Worm (Caenorhabditis elegans): Measurements from ENCODE around the gene ced-3.

DNA sequence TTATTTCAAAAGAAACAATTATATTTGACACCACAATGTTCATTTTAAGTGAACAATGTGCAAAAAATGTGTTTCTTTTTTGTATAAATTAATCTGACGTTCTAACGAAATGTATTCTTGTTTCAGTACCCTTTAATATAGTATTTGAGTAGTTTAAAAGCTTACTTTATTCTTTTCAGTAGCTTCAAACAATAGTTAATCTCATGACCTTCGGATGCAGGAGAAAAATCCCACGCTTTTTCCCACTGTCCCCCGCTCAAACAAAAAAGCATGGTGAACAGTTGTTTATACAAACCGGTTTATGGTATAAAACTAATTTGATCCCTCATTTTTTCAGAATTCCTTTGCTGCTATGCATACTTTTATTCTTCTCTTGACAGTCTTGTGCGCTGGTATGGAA lies 38.8 kb downstream of the ced-3 start, which contains the start of gene scl-14:
- TF ChIP-seq flt-1 (GFP tag; IDR thresholded peaks at IDR 0.05): no peak
- no peak for TF ChIP-seq klf-2 (GFP tag; conservative IDR thresholded peaks at IDR 0.05)
- no peak for TF ChIP-seq tab-1 (GFP tag; IDR thresholded peaks at IDR 0.05)
